Fruit fly (Drosophila melanogaster) whole organism, embryonic: Measurements from ENCODE around the gene MRP.

Source experiments
- Atf3 ChIP-seq: fragments of 200-800 bp; sonication (Bioruptor generic); optimal IDR thresholded peaks from 3 replicates; lab custom pipeline; 2016; ENCODE audit warnings: missing biosample characterization, missing genetic modification characterization
- CG1024 ChIP-seq: fragments of 200-800 bp; sonication (Bioruptor generic); IDR thresholded peaks from 2 replicates; pipeline ENCODE4 v1.3.6; 2022; ENCODE audit warnings: missing biosample characterization, missing genetic modification characterization
- CG10366 ChIP-seq: fragments of 200-800 bp; sonication (Bioruptor generic); IDR thresholded peaks from 2 replicates; pipeline ENCODE4 v1.3.6; 2022; ENCODE audit warnings: missing biosample characterization, missing genetic modification characterization
- CG10462 ChIP-seq: fragments of 200-800 bp; sonication (Bioruptor generic); optimal IDR thresholded peaks from 2 replicates; lab custom pipeline; 2016; ENCODE audit warnings: missing biosample characterization, missing genetic modification characterization
- CG11093 ChIP-seq: fragments of 200-800 bp; sonication (Bioruptor generic); IDR thresholded peaks from 3 replicates; pipeline ENCODE4 v1.3.6; 2022; ENCODE audit warnings: missing biosample characterization, missing genetic modification characterization
- CG11247 ChIP-seq: fragments of 200-800 bp; sonication (Bioruptor generic); IDR thresholded peaks from 2 replicates; pipeline ENCODE4 v1.3.6; 2022; ENCODE audit warnings: missing biosample characterization, missing genetic modification characterization
- CG13775 ChIP-seq: fragments of 200-800 bp; sonication (Bioruptor generic); optimal IDR thresholded peaks from 3 replicates; lab custom pipeline; 2017; ENCODE audit warnings: missing biosample characterization, mild to moderate bottlenecking, missing genetic modification characterization
- CG14014 ChIP-seq: fragments of 200-800 bp; sonication (Bioruptor generic); IDR thresholded peaks from 2 replicates; pipeline ENCODE4 v1.3.6; 2022; ENCODE audit warnings: missing biosample characterization, missing genetic modification characterization
- CG17186 ChIP-seq: fragments of 200-800 bp; sonication (Bioruptor generic); optimal IDR thresholded peaks from 3 replicates; lab custom pipeline; 2017; ENCODE audit warnings: missing biosample characterization, missing genetic modification reagents, missing genetic modification characterization
- CG17359 ChIP-seq: fragments of 200-800 bp; sonication (Bioruptor generic); optimal IDR thresholded peaks from 3 replicates; lab custom pipeline; 2018; ENCODE audit warnings: missing biosample characterization, mild to moderate bottlenecking, missing genetic modification characterization, moderate library complexity
- CG17385 ChIP-seq: fragments of 200-800 bp; sonication (Bioruptor generic); optimal IDR thresholded peaks from 3 replicates; lab custom pipeline; 2018; ENCODE audit warnings: missing biosample characterization, mild to moderate bottlenecking, missing genetic modification characterization
- CG17912 ChIP-seq: fragments of 200-800 bp; sonication (Bioruptor generic); optimal IDR thresholded peaks from 2 replicates; lab custom pipeline; 2018; ENCODE audit warnings: missing biosample characterization, mild to moderate bottlenecking, missing genetic modification characterization
- CG2889 ChIP-seq: fragments of 200-800 bp; sonication (Bioruptor generic); IDR thresholded peaks from 3 replicates; pipeline ENCODE4 v1.3.6; 2022; ENCODE audit warnings: missing biosample characterization, missing genetic modification characterization
- CG31224 ChIP-seq: fragments of 200-800 bp; sonication (Bioruptor generic); IDR thresholded peaks from 2 replicates; pipeline ENCODE4 v1.3.6; 2022; ENCODE audit warnings: missing biosample characterization, missing genetic modification characterization
- CG31365 ChIP-seq: fragments of 200-800 bp; sonication (Bioruptor generic); optimal IDR thresholded peaks from 2 replicates; lab custom pipeline; 2018; ENCODE audit warnings: missing biosample characterization, mild to moderate bottlenecking, missing genetic modification characterization
- CG31388 ChIP-seq: fragments of 200-800 bp; sonication (Bioruptor generic); optimal IDR thresholded peaks from 2 replicates; lab custom pipeline; 2016; ENCODE audit warnings: missing biosample characterization, missing genetic modification characterization
- CG4328 ChIP-seq: fragments of 200-800 bp; sonication (Bioruptor generic); optimal IDR thresholded peaks from 3 replicates; lab custom pipeline; 2017; ENCODE audit warnings: missing biosample characterization, missing genetic modification reagents, missing genetic modification characterization
- CG8089 ChIP-seq: fragments of 200-800 bp; sonication (Bioruptor generic); optimal IDR thresholded peaks from 3 replicates; lab custom pipeline; 2016; ENCODE audit warnings: missing biosample characterization, missing genetic modification characterization
- CoRest ChIP-seq: fragments of 200-800 bp; sonication (Bioruptor generic); optimal IDR thresholded peaks from 3 replicates; lab custom pipeline; 2018; ENCODE audit warnings: missing biosample characterization, mild to moderate bottlenecking, missing genetic modification characterization, moderate library complexity
- D19A ChIP-seq: fragments of 200-800 bp; optimal IDR thresholded peaks from 3 replicates; lab custom pipeline; 2019; ENCODE audit warnings: missing biosample characterization, mild to moderate bottlenecking, missing genetic modification characterization, moderate library complexity
- GATAe ChIP-seq: fragments of 200-800 bp; sonication (Bioruptor generic); conservative IDR thresholded peaks from 2 replicates; pipeline ENCODE4 v1.3.6; 2022; ENCODE audit warnings: missing biosample characterization, missing genetic modification characterization
- HLHmδ ChIP-seq: fragments of 200-800 bp; sonication (Bioruptor generic); optimal IDR thresholded peaks from 2 replicates; lab custom pipeline; 2018; ENCODE audit warnings: missing biosample characterization, mild to moderate bottlenecking, missing genetic modification characterization, moderate library complexity
- Hey ChIP-seq: fragments of 200-800 bp; sonication (Bioruptor generic); optimal IDR thresholded peaks from 3 replicates; lab custom pipeline; 2018; ENCODE audit warnings: missing biosample characterization, mild to moderate bottlenecking, missing genetic modification characterization
- Hr78 ChIP-seq, 2 experiments: fragments of 200-800 bp in 1 of 2; fragments of >200 bp in 1 of 2; sonication (Bioruptor generic) in 1 of 2; optimal IDR thresholded peaks; 2 replicates each; lab custom pipeline; 2017 to 2019; ENCODE audit warnings: missing biosample characterization in 2 of 2, missing genetic modification characterization in 2 of 2, mild to moderate bottlenecking in 1 of 2, moderate library complexity in 1 of 2
- Hsf ChIP-seq: fragments of 200-800 bp; sonication (Bioruptor generic); optimal IDR thresholded peaks from 3 replicates; lab custom pipeline; 2016; ENCODE audit warnings: missing biosample characterization, missing genetic modification characterization
- Lhr ChIP-seq: fragments of 200-800 bp; sonication (Bioruptor generic); optimal IDR thresholded peaks from 3 replicates; lab custom pipeline; 2017; ENCODE audit warnings: mild to moderate bottlenecking, missing biosample characterization, missing genetic modification reagents, missing genetic modification characterization
- Max ChIP-seq: fragments of 200-800 bp; sonication (Bioruptor generic); optimal IDR thresholded peaks from 2 replicates; lab custom pipeline; 2016; ENCODE audit warnings: missing biosample characterization, mild to moderate bottlenecking, missing genetic modification characterization
- Mrtf ChIP-seq: fragments of 200-800 bp; sonication (Bioruptor generic); IDR thresholded peaks from 3 replicates; pipeline ENCODE4 v1.3.6; 2022; ENCODE audit warnings: missing biosample characterization, missing genetic modification characterization
- Myb ChIP-seq: fragments of 200-800 bp; sonication (Bioruptor generic); optimal IDR thresholded peaks from 2 replicates; lab custom pipeline; 2016; ENCODE audit warnings: missing biosample characterization, missing genetic modification characterization
- Neu2 ChIP-seq: fragments of 200-800 bp; sonication (Bioruptor generic); optimal IDR thresholded peaks from 3 replicates; lab custom pipeline; 2016; ENCODE audit warnings: missing biosample characterization, missing genetic modification characterization, borderline replicate concordance
- Poxn ChIP-seq: fragments of 200-800 bp; sonication (Bioruptor generic); IDR thresholded peaks from 2 replicates; pipeline ENCODE4 v1.3.6; 2022; ENCODE audit warnings: missing biosample characterization, missing genetic modification characterization
- Rfx ChIP-seq: fragments of 200-800 bp; sonication (Bioruptor generic); IDR thresholded peaks from 2 replicates; pipeline ENCODE4 v1.3.6; 2022; ENCODE audit warnings: missing biosample characterization, missing genetic modification characterization
- Six4 ChIP-seq: fragments of 200-800 bp; sonication (Bioruptor generic); optimal IDR thresholded peaks from 2 replicates; lab custom pipeline; 2016; ENCODE audit warnings: missing biosample characterization, missing genetic modification characterization
- Sry-β ChIP-seq: fragments of 200-800 bp; sonication (Bioruptor generic); optimal IDR thresholded peaks from 2 replicates; lab custom pipeline; 2018; ENCODE audit warnings: missing biosample characterization, mild to moderate bottlenecking, missing genetic modification characterization, moderate library complexity
- Tbp ChIP-seq: fragments of >200 bp; optimal IDR thresholded peaks from 2 replicates; lab custom pipeline; 2018; ENCODE audit warnings: missing biosample characterization, missing genetic modification characterization
- az2 ChIP-seq: fragments of 200-800 bp; sonication (Bioruptor generic); optimal IDR thresholded peaks from 3 replicates; lab custom pipeline; 2016; ENCODE audit warnings: missing biosample characterization, missing genetic modification characterization
- bigmax ChIP-seq: fragments of 200-800 bp; sonication (Bioruptor generic); optimal IDR thresholded peaks from 2 replicates; lab custom pipeline; 2018; ENCODE audit warnings: missing biosample characterization, mild to moderate bottlenecking, missing genetic modification characterization
- caup ChIP-seq: fragments of 200-800 bp; sonication (Bioruptor generic); optimal IDR thresholded peaks from 3 replicates; lab custom pipeline; 2017; ENCODE audit warnings: missing biosample characterization, mild to moderate bottlenecking, missing genetic modification characterization, moderate library complexity; ENCODE audit not compliant: severe bottlenecking
- exex ChIP-seq: fragments of 200-800 bp; sonication (Bioruptor generic); optimal IDR thresholded peaks from 4 replicates; lab custom pipeline; 2018; ENCODE audit warnings: missing biosample characterization, mild to moderate bottlenecking, missing genetic modification characterization, moderate library complexity
- gce ChIP-seq: fragments of 200-800 bp; sonication (Bioruptor generic); IDR thresholded peaks from 3 replicates; pipeline ENCODE4 v1.3.6; 2022; ENCODE audit warnings: missing biosample characterization, missing genetic modification characterization
- kay ChIP-seq: fragments of 200-800 bp; sonication (Bioruptor generic); optimal IDR thresholded peaks from 2 replicates; lab custom pipeline; 2016; ENCODE audit warnings: missing biosample characterization, missing genetic modification characterization
- kni ChIP-seq: fragments of 200-800 bp; sonication (Bioruptor generic); optimal IDR thresholded peaks from 3 replicates; lab custom pipeline; 2017; ENCODE audit warnings: mild to moderate bottlenecking, missing biosample characterization, missing genetic modification reagents, missing genetic modification characterization
- knrl ChIP-seq: fragments of 200-800 bp; sonication (Bioruptor generic); IDR thresholded peaks from 3 replicates; pipeline ENCODE4 v1.3.6; 2022; ENCODE audit warnings: missing biosample characterization, missing genetic modification characterization; ENCODE audit not compliant: partially characterized antibody
- pita ChIP-seq: fragments of 200-800 bp; sonication (Bioruptor generic); optimal IDR thresholded peaks from 2 replicates; lab custom pipeline; 2017; ENCODE audit warnings: missing biosample characterization, mild to moderate bottlenecking, missing genetic modification characterization
- seq ChIP-seq: fragments of 200-800 bp; sonication (Bioruptor generic); IDR thresholded peaks from 2 replicates; pipeline ENCODE4 v1.3.6; 2022; ENCODE audit warnings: missing biosample characterization, missing genetic modification characterization
- stwl ChIP-seq: fragments of 200-800 bp; sonication (Bioruptor generic); optimal IDR thresholded peaks from 3 replicates; lab custom pipeline; 2018; ENCODE audit warnings: missing biosample characterization, mild to moderate bottlenecking, missing genetic modification characterization, moderate library complexity
- tll ChIP-seq, 2 experiments: fragments of 200-800 bp in 1 of 2; fragments of >200 bp in 1 of 2; sonication (Bioruptor generic) in 1 of 2; optimal IDR thresholded peaks; 2 replicates each; lab custom pipeline; 2017 to 2019; ENCODE audit warnings: missing biosample characterization in 2 of 2, missing genetic modification characterization in 2 of 2, mild to moderate bottlenecking in 1 of 2, moderate library complexity in 1 of 2
- tup ChIP-seq: fragments of 200-800 bp; sonication (Bioruptor generic); optimal IDR thresholded peaks from 2 replicates; lab custom pipeline; 2016; ENCODE audit warnings: missing biosample characterization, mild to moderate bottlenecking, missing genetic modification characterization, moderate library complexity
- zen ChIP-seq: fragments of 200-800 bp; sonication (Bioruptor generic); optimal IDR thresholded peaks from 3 replicates; lab custom pipeline; 2018; ENCODE audit warnings: missing biosample characterization, mild to moderate bottlenecking, missing genetic modification characterization, moderate library complexity

Gene MRP

dm6 chr2L:12692343-12693079 is 26.3 kb upstream of the MRP start, which contains the start of the genes CCT4 and CG6153 (continued):
- TF ChIP-seq Six4 (GFP tag; lab: Kevin White, UChicago) (no peak), CG4328 (no peak), CG31388 (no peak), CG2889 (no peak), CG10366 (GFP tag; lab: Robert Waterston, UW) (no peak), Max (peak; percentile 24), CoRest (no peak), CG10462 (no peak), az2 (GFP tag; lab: Kevin White, UChicago) (no peak), stwl (tag; lab: Kevin White, UChicago) (peak; percentile 71), seq (GFP tag; lab: Robert Waterston, UW) (no peak), CG17359 (tag; lab: Kevin White, UChicago) (no peak), CG1024 (no peak), CG17186 (peak; percentile 7), pita (GFP tag; lab: Kevin White, UChicago) (no peak), Hsf (no peak), Lhr (GFP tag; lab: Kevin White, UChicago) (peak; percentile 21), CG17912 (GFP tag; lab: Kevin White, UChicago) (no peak), CG31365 (tag; lab: Kevin White, UChicago) (no peak), Mrtf (GFP tag; lab: Robert Waterston, UW) (no peak), gce (GFP tag; lab: Robert Waterston, UW) (no peak), CG11247 (GFP tag; lab: Robert Waterston, UW) (no peak), tup (no peak), CG8089 (GFP tag; lab: Kevin White, UChicago) (no peak), CG17385 (GFP tag; lab: Kevin White, UChicago) (peak; percentile 93), exex (tag; lab: Kevin White, UChicago) (no peak), Hey (tag; lab: Kevin White, UChicago) (no peak), HLHmδ (GFP tag; lab: Kevin White, UChicago) (no peak), CG13775 (no peak), Atf3 (GFP tag; lab: Kevin White, UChicago) (no peak), CG31224 (GFP tag; lab: Robert Waterston, UW) (no peak), CG14014 (GFP tag; lab: Robert Waterston, UW) (no peak), kni (no peak), bigmax (GFP tag; lab: Kevin White, UChicago) (no peak), knrl (GFP tag; lab: Robert Waterston, UW) (peak; percentile 48), zen (tag; lab: Kevin White, UChicago) (peak; percentile 35), Sry-β (GFP tag; lab: Kevin White, UChicago) (peak; percentile 6), Hr78 (GFP tag; optimal IDR thresholded peaks at IDR 0.05; lab: Kevin White, UChicago) (no peak), Myb (GFP tag; lab: Kevin White, UChicago) (peak; percentile 43), CG11093 (GFP tag; lab: Robert Waterston, UW) (no peak), GATAe (GFP tag; lab: Robert Waterston, UW) (no peak), Rfx (GFP tag; lab: Robert Waterston, UW) (no peak), kay (GFP tag; lab: Kevin White, UChicago) (peak; percentile 46), caup (no peak), Poxn (no peak), D19A (peak; percentile 57), tll (GFP tag; optimal IDR thresholded peaks at IDR 0.05; lab: Kevin White, UChicago) (peak in 1 of 2 experiments; percentile 50), Tbp (GFP tag; lab: Kevin White, UChicago) (peak; percentile 6), Neu2 (no peak)
